Worm (Caenorhabditis elegans): Measurements from ENCODE around the gene str-131.

Gene str-131

ce11 chrV:8062074-8062473 lies 19.4 kb downstream of the str-131 start, which contains the start of gene str-139:
Gene str-139 (minus strand): TSS chrV:8062174.
- TF ChIP-seq lin-35 (GFP tag; optimal IDR thresholded peaks at IDR 0.05) (no peak), hlh-17 (GFP tag; optimal IDR thresholded peaks at IDR 0.05; ENCODE audit: borderline replicate concordance) (no peak)

- TF ChIP-seq nhr-84 (tag; optimal IDR thresholded peaks at IDR 0.05) (no peak), snu-23 (GFP tag; optimal IDR thresholded peaks at IDR 0.05) (no peak), mdl-1 (tag; optimal IDR thresholded peaks at IDR 0.05) (no peak), efl-3 (GFP tag; optimal IDR thresholded peaks at IDR 0.05) (no peak), F16B12.6 (tag; optimal IDR thresholded peaks at IDR 0.05) (no peak), ama-1 (optimal IDR thresholded peaks at IDR 0.05) (no peak), zip-4 (GFP tag; optimal IDR thresholded peaks at IDR 0.05) (no peak), lin-15B (tag; optimal IDR thresholded peaks at IDR 0.05) (no peak), efl-1 (optimal IDR thresholded peaks at IDR 0.05) (no peak), efl-1 (GFP tag; optimal IDR thresholded peaks at IDR 0.05 in 1 of 2) (no peak), unc-30 (tag; optimal IDR thresholded peaks at IDR 0.05) (no peak), dpl-1 (GFP tag; optimal IDR thresholded peaks at IDR 0.05) (no peak), xbp-1 (tag; optimal IDR thresholded peaks at IDR 0.05) (no peak), nhr-19 (GFP tag; conservative IDR thresholded peaks at IDR 0.05) (no peak), ces-1 (GFP tag; optimal IDR thresholded peaks at IDR 0.05) (no peak), nhr-77 (tag; optimal IDR thresholded peaks at IDR 0.05) (no peak), unc-130 (tag; optimal IDR thresholded peaks at IDR 0.05) (no peak), lin-13 (GFP tag; optimal IDR thresholded peaks at IDR 0.05) (no peak), pqm-1 (tag; optimal IDR thresholded peaks at IDR 0.05) (no peak), ceh-8 (GFP tag; optimal IDR thresholded peaks at IDR 0.05) (no peak)
These were observed 23.1 kb downstream of the str-131 start, which contains the start of gene str-138 for ce11 chrV:8058359-8058758. Gene str-138 (plus strand): TSS chrV:8058659.

ce11 chrV:8057771-8058170 lies 23.7 kb downstream of the str-131 start:
- TF ChIP-seq grh-1 (GFP tag; IDR thresholded peaks at IDR 0.05): 0 out of 2 replicates have a peak, but pooled peaks have one; percentile 14

ce11 chrV:8055170-8055569 lies 26.3 kb downstream of the str-131 start:
- TF ChIP-seq alr-1 (tag; optimal IDR thresholded peaks at IDR 0.05; ENCODE audit: borderline replicate concordance) (no peak), lin-35 (GFP tag; optimal IDR thresholded peaks at IDR 0.05) (no peak), blmp-1 (tag; optimal IDR thresholded peaks at IDR 0.05) (peak; percentile 79), swsn-7 (tag; optimal IDR thresholded peaks at IDR 0.05) (no peak), mep-1 (tag; optimal IDR thresholded peaks at IDR 0.05) (no peak)

ce11 chrV:8054130-8054529 lies 27.3 kb downstream of the str-131 start, which contains the start of gene ZC513.2:
Gene ZC513.2 (plus strand): TSS chrV:8054430.
- TF ChIP-seq nhr-85 (tag): peak; percentile 9
- TF ChIP-seq xbp-1 (tag; optimal IDR thresholded peaks at IDR 0.05): no peak
- peak; percentile 16 for TF ChIP-seq blmp-1 (tag; optimal IDR thresholded peaks at IDR 0.05)
- no peak for TF ChIP-seq fkh-4 (tag; optimal IDR thresholded peaks at IDR 0.05; ENCODE audit: borderline replicate concordance)

ce11 chrV:8051851-8052250 lies 29.6 kb downstream of the str-131 start, which contains the start of gene sth-1:
Gene sth-1 (plus strand): TSS chrV:8052151.
- TF ChIP-seq lin-14 (GFP tag; optimal IDR thresholded peaks at IDR 0.05) (no peak), mdl-1 (tag; optimal IDR thresholded peaks at IDR 0.05) (no peak), grh-1 (GFP tag; IDR thresholded peaks at IDR 0.05) (no peak), egl-27 (tag; optimal IDR thresholded peaks at IDR 0.05) (no peak)

- TF ChIP-seq blmp-1 (tag; optimal IDR thresholded peaks at IDR 0.05): peak; percentile 21
- no peak for TF ChIP-seq fkh-10 (GFP tag; optimal IDR thresholded peaks at IDR 0.05)
These were observed 30.7 kb downstream of the str-131 start, which contains the start of gene col-43 for ce11 chrV:8050811-8051210. Gene col-43 (minus strand): TSS chrV:8050911.

All from whole organism, L1 larva.